Fruit fly (Drosophila melanogaster): ENCODE measurements around the gene CG4362.

dm6 chr3R:20292880-20293491 is 14.4 kb downstream of the CG4362 start:
- TF ChIP-seq fd96Ca (GFP tag; IDR thresholded peaks at IDR 0.05) (0 out of 3 replicates have a peak, but pooled peaks have one; percentile 28), CG13204 (GFP tag; optimal IDR thresholded peaks at IDR 0.05) (peak; percentile 55), CG10348 (GFP tag; IDR thresholded peaks at IDR 0.05) (no peak), EcR (GFP tag; optimal IDR thresholded peaks at IDR 0.05) (peak; percentile 79), CG12605 (GFP tag; IDR thresholded peaks at IDR 0.05) (peak; percentile 63), CG8159 (tag; optimal IDR thresholded peaks at IDR 0.05) (no peak), CG8301 (tag; optimal IDR thresholded peaks at IDR 0.05) (no peak)

Measured in whole organism, pupa.